Worm (Caenorhabditis elegans): ENCODE results near the gene nhr-189.

DNA sequence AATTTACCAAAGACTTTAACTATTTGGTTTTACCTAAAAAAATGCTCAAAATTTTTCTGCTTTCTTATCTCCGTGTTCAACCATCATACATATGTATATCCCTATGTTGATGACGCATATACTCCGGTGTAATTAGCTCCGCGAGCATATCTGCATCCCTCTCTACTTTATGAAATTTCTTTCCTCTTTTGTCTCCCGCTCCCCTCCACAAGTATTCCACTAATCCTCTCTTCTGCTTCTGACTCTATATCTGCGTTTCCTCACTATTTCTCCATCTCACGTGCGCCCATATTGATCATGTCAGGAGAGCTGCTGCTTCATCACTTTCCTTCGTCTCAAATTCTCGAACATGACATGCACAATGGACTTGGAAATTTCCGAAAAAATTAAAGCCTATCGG lies 45.1 kb downstream of the nhr-189 start, which contains the start of gene H10D18.1:
- TF ChIP-seq lin-32 (GFP tag; optimal IDR thresholded peaks at IDR 0.05): no peak
- peak; percentile 22 for TF ChIP-seq ces-1 (GFP tag; optimal IDR thresholded peaks at IDR 0.05)
- TF ChIP-seq mep-1 (tag; optimal IDR thresholded peaks at IDR 0.05): no peak
- TF ChIP-seq blmp-1 (tag; optimal IDR thresholded peaks at IDR 0.05): no peak
- TF ChIP-seq snpc-4 (tag; optimal IDR thresholded peaks at IDR 0.05): no peak

Measured in whole organism, mixed stage, embryonic.